Fruit fly (Drosophila melanogaster) whole organism, pupa: ENCODE results near the gene Sar1.

Experiments used
- CG15710 ChIP-seq: fragments of 200-800 bp; sonication (Bioruptor generic); optimal IDR thresholded peaks from 2 replicates; lab custom pipeline; 2018; ENCODE audit warnings: missing biosample characterization, mild to moderate bottlenecking, missing genetic modification characterization, moderate library complexity
- CG32121 ChIP-seq: fragments of 200-800 bp; sonication (Bioruptor generic); IDR thresholded peaks from 2 replicates; pipeline ENCODE4 v1.3.6; 2022; ENCODE audit warnings: missing biosample characterization, missing genetic modification characterization
- CG8159 ChIP-seq: fragments of 200-800 bp; sonication (Bioruptor generic); optimal IDR thresholded peaks from 3 replicates; lab custom pipeline; 2018; ENCODE audit warnings: missing biosample characterization, mild to moderate bottlenecking, missing genetic modification characterization, moderate library complexity
- rn ChIP-seq: fragments of 200-800 bp; sonication (Bioruptor generic); IDR thresholded peaks from 2 replicates; pipeline ENCODE4 v1.3.6; 2022; ENCODE audit warnings: missing biosample characterization, missing genetic modification characterization

- TF ChIP-seq CG15710 (tag; lab: Kevin White, UChicago) (no peak), CG8159 (tag; lab: Kevin White, UChicago) (no peak), rn (GFP tag; lab: Robert Waterston, UW) (no peak), CG32121 (GFP tag; lab: Robert Waterston, UW) (no peak)
Measured at dm6 chr3R:22356464-22357410, at the start of gene Sar1.
